Fruit fly (Drosophila melanogaster) whole organism, prepupa: Measurements from ENCODE around the gene Vm32E.
A peak's percentile ranks its signal among the peaks of the same experiment; 100 is the strongest.

Experiments
- Blimp-1 ChIP-seq: fragments of 200-800 bp; sonication (Bioruptor generic); optimal IDR thresholded peaks from 3 replicates; lab custom pipeline; 2017; ENCODE audit warnings: missing biosample characterization, missing genetic modification characterization, mild to moderate bottlenecking, moderate library complexity, missing genetic modification reagents
- CG10669 ChIP-seq: fragments of 200-800 bp; sonication (Bioruptor generic); optimal IDR thresholded peaks from 3 replicates; lab custom pipeline; 2018; ENCODE audit warnings: missing biosample characterization, mild to moderate bottlenecking, missing genetic modification characterization, moderate library complexity
- CG11294 ChIP-seq: fragments of 200-800 bp; sonication (Bioruptor generic); IDR thresholded peaks from 2 replicates; pipeline ENCODE4 v1.3.6; 2022; ENCODE audit warnings: missing biosample characterization, missing genetic modification characterization
- CG11762 ChIP-seq: fragments of 200-800 bp; sonication (Bioruptor generic); optimal IDR thresholded peaks from 3 replicates; lab custom pipeline; 2016; ENCODE audit warnings: missing biosample characterization, missing genetic modification characterization; ENCODE audit not compliant: insufficient read depth
- CG11902 ChIP-seq: fragments of 200-800 bp; sonication (Bioruptor generic); optimal IDR thresholded peaks from 3 replicates; lab custom pipeline; 2016; ENCODE audit warnings: missing biosample characterization, missing genetic modification characterization
- CG15336 ChIP-seq: fragments of 200-800 bp; sonication (Bioruptor generic); IDR thresholded peaks from 2 replicates; pipeline ENCODE4 v1.3.6; 2022; ENCODE audit warnings: missing biosample characterization, missing genetic modification characterization
- CG1621 ChIP-seq: fragments of 200-800 bp; sonication (Bioruptor generic); optimal IDR thresholded peaks from 3 replicates; lab custom pipeline; 2018; ENCODE audit warnings: missing biosample characterization, mild to moderate bottlenecking, missing genetic modification characterization
- CG16779 ChIP-seq: fragments of 200-800 bp; sonication (Bioruptor generic); optimal IDR thresholded peaks from 3 replicates; lab custom pipeline; 2017; ENCODE audit warnings: missing biosample characterization, mild to moderate bottlenecking, missing genetic modification characterization
- CG3032 ChIP-seq: fragments of 200-800 bp; optimal IDR thresholded peaks from 2 replicates; lab custom pipeline; 2019; ENCODE audit warnings: missing biosample characterization, mild to moderate bottlenecking, missing genetic modification characterization, moderate library complexity
- CG34406 ChIP-seq: fragments of 200-800 bp; sonication (Bioruptor generic); optimal IDR thresholded peaks from 3 replicates; lab custom pipeline; 2016; ENCODE audit warnings: missing biosample characterization, missing genetic modification characterization
- CG3919 ChIP-seq: fragments of 200-800 bp; sonication (Bioruptor generic); optimal IDR thresholded peaks from 3 replicates; lab custom pipeline; 2016; ENCODE audit warnings: missing biosample characterization, missing genetic modification characterization
- CG4318 ChIP-seq: fragments of 200-800 bp; sonication (Bioruptor generic); optimal IDR thresholded peaks from 3 replicates; lab custom pipeline; 2017; ENCODE audit warnings: missing biosample characterization, mild to moderate bottlenecking, missing genetic modification characterization
- CG6163 ChIP-seq: fragments of 200-800 bp; sonication (Bioruptor generic); IDR thresholded peaks from 3 replicates; pipeline ENCODE4 v1.3.6; 2022; ENCODE audit warnings: missing biosample characterization, missing genetic modification characterization
- CG6276 ChIP-seq: fragments of 200-800 bp; sonication (Bioruptor generic); optimal IDR thresholded peaks from 2 replicates; lab custom pipeline; 2017; ENCODE audit warnings: missing biosample characterization, mild to moderate bottlenecking, missing genetic modification characterization
- CG7368 ChIP-seq: fragments of 200-800 bp; sonication (Bioruptor generic); optimal IDR thresholded peaks from 3 replicates; lab custom pipeline; 2016; ENCODE audit warnings: missing biosample characterization, missing genetic modification characterization
- CG8119 ChIP-seq: fragments of 200-800 bp; sonication (Bioruptor generic); IDR thresholded peaks from 3 replicates; pipeline ENCODE4 v1.3.6; 2022; ENCODE audit warnings: missing biosample characterization, missing genetic modification characterization
- CG9139 ChIP-seq: fragments of 200-800 bp; sonication (Bioruptor generic); optimal IDR thresholded peaks from 3 replicates; lab custom pipeline; 2017; ENCODE audit warnings: missing biosample characterization, mild to moderate bottlenecking, missing genetic modification characterization
- Eip75B ChIP-seq: fragments of 200-800 bp; sonication (Bioruptor generic); optimal IDR thresholded peaks from 3 replicates; lab custom pipeline; 2016; ENCODE audit warnings: missing biosample characterization, missing genetic modification characterization
- Eip78C ChIP-seq: fragments of 200-800 bp; sonication (Bioruptor generic); peaks from one replicate; lab custom pipeline; 2016; ENCODE audit warnings: missing biosample characterization, missing genetic modification characterization
- Eip93F ChIP-seq: fragments of 200-800 bp; sonication (Bioruptor generic); optimal IDR thresholded peaks from 2 replicates; lab custom pipeline; 2016; ENCODE audit warnings: missing biosample characterization, mild to moderate bottlenecking, missing genetic modification characterization
- Ets21C ChIP-seq: fragments of 200-800 bp; sonication (Bioruptor generic); optimal IDR thresholded peaks from 3 replicates; lab custom pipeline; 2016; ENCODE audit warnings: missing biosample characterization, missing genetic modification characterization
- Ets96B ChIP-seq: fragments of 200-800 bp; optimal IDR thresholded peaks from 2 replicates; lab custom pipeline; 2019; ENCODE audit warnings: missing biosample characterization, mild to moderate bottlenecking, missing genetic modification characterization, moderate library complexity
- Gug ChIP-seq: fragments of 200-800 bp; sonication (Bioruptor generic); IDR thresholded peaks from 2 replicates; pipeline ENCODE4 v1.3.6; 2022; ENCODE audit warnings: missing biosample characterization, missing genetic modification characterization
- Hr38 ChIP-seq: sonication (Bioruptor generic); optimal IDR thresholded peaks from 2 replicates; lab custom pipeline; 2016; ENCODE audit warnings: missing biosample characterization, missing genetic modification characterization
- Hr39 ChIP-seq: fragments of 200-800 bp; sonication (Bioruptor generic); optimal IDR thresholded peaks from 2 replicates; lab custom pipeline; 2016; ENCODE audit warnings: missing biosample characterization, missing genetic modification characterization
- Lpt ChIP-seq: fragments of 200-800 bp; sonication (Bioruptor generic); optimal IDR thresholded peaks from 3 replicates; lab custom pipeline; 2016; ENCODE audit warnings: missing biosample characterization, missing genetic modification characterization
- Met ChIP-seq: fragments of 200-800 bp; sonication (Bioruptor generic); optimal IDR thresholded peaks from 3 replicates; lab custom pipeline; 2016; ENCODE audit warnings: missing biosample characterization, missing genetic modification characterization
- Smox ChIP-seq: fragments of 200-800 bp; sonication (Bioruptor generic); optimal IDR thresholded peaks from 3 replicates; lab custom pipeline; 2016; ENCODE audit warnings: missing biosample characterization, missing genetic modification characterization
- Sox102F ChIP-seq: fragments of 200-800 bp; sonication (Bioruptor generic); optimal IDR thresholded peaks from 2 replicates; lab custom pipeline; 2016; ENCODE audit warnings: missing biosample characterization, mild to moderate bottlenecking, missing genetic modification characterization
- Sox14 ChIP-seq: fragments of 200-800 bp; sonication (Bioruptor generic); optimal IDR thresholded peaks from 3 replicates; lab custom pipeline; 2016; ENCODE audit warnings: missing biosample characterization, missing genetic modification characterization
- Sox15 ChIP-seq: fragments of 200-800 bp; sonication (Bioruptor generic); optimal IDR thresholded peaks from 3 replicates; lab custom pipeline; 2016; ENCODE audit warnings: missing biosample characterization, missing genetic modification characterization
- acj6 ChIP-seq: fragments of 200-800 bp; sonication (Bioruptor generic); optimal IDR thresholded peaks from 3 replicates; lab custom pipeline; 2016; ENCODE audit warnings: missing biosample characterization, missing genetic modification characterization
- dac ChIP-seq: fragments of 200-800 bp; sonication (Bioruptor generic); optimal IDR thresholded peaks from 2 replicates; lab custom pipeline; 2017; ENCODE audit warnings: missing biosample characterization, mild to moderate bottlenecking, missing genetic modification characterization
- eg ChIP-seq: fragments of 200-800 bp; sonication (Bioruptor generic); IDR thresholded peaks from 3 replicates; pipeline ENCODE4 v1.3.6; 2022; ENCODE audit warnings: missing biosample characterization, missing genetic modification characterization
- fd59A ChIP-seq: fragments of 200-800 bp; sonication (Bioruptor generic); optimal IDR thresholded peaks from 2 replicates; lab custom pipeline; 2017; ENCODE audit warnings: missing biosample characterization, mild to moderate bottlenecking, missing genetic modification characterization, missing genetic modification reagents
- fd85E ChIP-seq: fragments of 200-800 bp; sonication (Bioruptor generic); optimal IDR thresholded peaks from 3 replicates; lab custom pipeline; 2016; ENCODE audit warnings: missing biosample characterization, missing genetic modification characterization
- lz ChIP-seq: fragments of 200-800 bp; sonication (Bioruptor generic); optimal IDR thresholded peaks from 3 replicates; lab custom pipeline; 2016; ENCODE audit warnings: missing biosample characterization, missing genetic modification characterization
- net ChIP-seq: fragments of 200-800 bp; sonication (Bioruptor generic); optimal IDR thresholded peaks from 3 replicates; lab custom pipeline; 2016; ENCODE audit warnings: missing biosample characterization, missing genetic modification characterization
- pdm3 ChIP-seq: fragments of 200-800 bp; sonication (Bioruptor generic); optimal IDR thresholded peaks from 3 replicates; lab custom pipeline; 2016; ENCODE audit warnings: missing biosample characterization, missing genetic modification characterization
- salr ChIP-seq, 2 experiments: fragments of 200-800 bp; sonication (Bioruptor generic); optimal IDR thresholded peaks; 3 replicates each; lab custom pipeline; 2016 to 2018; ENCODE audit warnings: missing biosample characterization in 2 of 2, missing genetic modification characterization in 2 of 2, mild to moderate bottlenecking in 1 of 2
- spab ChIP-seq: fragments of 200-800 bp; sonication (Bioruptor generic); optimal IDR thresholded peaks from 2 replicates; lab custom pipeline; 2017; ENCODE audit warnings: missing biosample characterization, mild to moderate bottlenecking, missing genetic modification characterization, missing genetic modification reagents
- ss ChIP-seq, 2 experiments: fragments of 200-800 bp; sonication (Bioruptor generic); optimal IDR thresholded peaks; 2 replicates in 1 of 2; 3 replicates in 1 of 2; lab custom pipeline; 2017 to 2018; ENCODE audit warnings: mild to moderate bottlenecking in 2 of 2, missing biosample characterization in 2 of 2, missing genetic modification characterization in 2 of 2, moderate library complexity in 1 of 2
- svp ChIP-seq: fragments of 200-800 bp; sonication (Bioruptor generic); peaks from one replicate; lab custom pipeline; 2016; ENCODE audit warnings: missing biosample characterization, missing genetic modification characterization
- topi ChIP-seq: fragments of 200-800 bp; sonication (Bioruptor generic); optimal IDR thresholded peaks from 3 replicates; lab custom pipeline; 2016; ENCODE audit warnings: missing biosample characterization, missing genetic modification characterization
- vri ChIP-seq: fragments of 200-800 bp; sonication (Bioruptor generic); optimal IDR thresholded peaks from 3 replicates; lab custom pipeline; 2016; ENCODE audit warnings: missing biosample characterization, mild to moderate bottlenecking, missing genetic modification characterization

Gene Vm32E

DNA sequence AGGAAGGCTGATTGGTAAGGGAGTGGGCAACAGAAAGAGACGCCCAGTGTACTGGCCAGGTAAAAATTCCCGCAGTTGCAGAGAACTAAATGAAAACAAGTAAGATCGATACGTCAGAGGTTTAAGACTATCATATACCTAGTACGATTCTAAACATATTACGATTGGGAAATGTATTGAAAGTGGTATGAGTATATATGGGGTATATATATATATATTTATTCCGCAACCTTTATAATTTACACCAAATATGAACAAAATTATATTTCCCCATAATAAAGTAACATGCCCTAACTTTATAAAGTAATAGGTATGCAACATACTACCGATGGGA is 17.6 kb upstream of the Vm32E start (continued):
- TF ChIP-seq CG8119 (GFP tag; lab: Robert Waterston, UW) = no peak
- TF ChIP-seq CG9139 (GFP tag; lab: Kevin White, UChicago) = no peak
- TF ChIP-seq Sox102F (GFP tag; lab: Kevin White, UChicago) = peak; percentile 66
- TF ChIP-seq dac (GFP tag; lab: Kevin White, UChicago) = no peak
- peak; percentile 39 for TF ChIP-seq pdm3 (GFP tag; lab: Kevin White, UChicago)
- TF ChIP-seq CG34406 (GFP tag; lab: Kevin White, UChicago) = peak; percentile 70
- TF ChIP-seq vri (GFP tag; lab: Kevin White, UChicago) = peak; percentile 39

DNA sequence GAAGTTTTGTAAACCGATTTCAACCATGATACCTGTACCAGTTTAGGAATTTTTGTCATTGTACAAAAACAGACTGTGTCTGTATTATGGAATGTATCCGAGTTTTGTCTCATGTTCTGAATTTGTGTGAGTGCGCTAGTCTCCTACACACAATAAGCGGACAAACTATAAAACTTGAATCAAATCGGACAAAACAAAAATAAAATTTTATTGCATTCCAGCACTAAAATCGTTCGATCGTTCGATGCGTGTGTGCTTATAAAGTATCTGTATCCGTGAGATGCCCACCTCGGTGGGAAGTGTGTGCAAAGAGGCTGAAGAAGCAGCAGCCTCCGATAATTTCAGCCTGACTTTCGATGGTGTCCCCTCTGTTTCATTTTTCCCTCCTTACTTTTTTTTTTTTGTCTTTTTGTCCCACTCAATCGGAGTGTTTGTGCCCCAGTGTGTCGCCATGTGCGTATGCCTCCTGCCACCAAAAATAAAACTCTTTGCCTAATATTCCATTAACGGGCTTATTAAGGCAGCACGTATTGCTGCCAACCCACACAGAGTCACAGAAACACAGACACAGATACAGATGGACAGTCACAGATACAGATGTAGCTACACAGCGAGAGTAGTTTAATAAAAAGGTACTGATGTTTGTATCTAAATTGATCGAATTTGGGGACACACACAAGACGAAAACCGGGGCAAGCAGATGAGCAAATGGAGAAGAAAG is 17.1 kb upstream of the Vm32E start:
- TF ChIP-seq Lpt (peak; percentile 1), net (GFP tag; lab: Kevin White, UChicago) (no peak), CG7368 (no peak), CG6276 (GFP tag; lab: Kevin White, UChicago) (no peak), CG8119 (GFP tag; lab: Robert Waterston, UW) (no peak), Gug (GFP tag; lab: Robert Waterston, UW) (no peak), CG10669 (GFP tag; lab: Kevin White, UChicago) (no peak), topi (GFP tag; lab: Kevin White, UChicago) (no peak), CG6163 (GFP tag; lab: Robert Waterston, UW) (no peak; the same call in 2 of the 3 replicates), CG3032 (tag; lab: Kevin White, UChicago) (no peak), ss (GFP tag; optimal IDR thresholded peaks at IDR 0.05; lab: Kevin White, UChicago) (peak in 1 of 2 experiments; percentile 1)

DNA sequence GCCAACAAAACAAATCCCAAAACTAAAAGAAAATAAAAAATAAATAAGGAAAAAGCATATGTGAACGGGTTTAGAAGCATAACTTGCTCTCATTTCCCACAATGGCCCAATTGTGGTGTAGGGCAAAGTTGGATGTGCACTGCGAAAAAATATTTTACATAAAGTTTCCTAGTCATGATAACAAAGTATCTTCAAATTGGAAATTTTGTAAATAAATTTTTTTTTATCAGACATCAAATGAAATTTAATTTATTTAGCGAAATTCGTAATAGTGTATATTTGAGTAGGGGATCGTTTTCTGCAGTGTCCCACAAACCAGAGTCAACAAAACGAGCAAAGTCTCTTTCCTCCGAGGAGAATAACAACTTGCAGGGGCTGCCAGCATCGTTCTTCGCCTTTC is 12.7 kb upstream of the Vm32E start:
- TF ChIP-seq acj6 (GFP tag; lab: Kevin White, UChicago) = peak; percentile 87
- peak; percentile 54 for TF ChIP-seq CG11902
- peak; percentile 87 for TF ChIP-seq fd59A (GFP tag; lab: Kevin White, UChicago)
- peak; percentile 71 for TF ChIP-seq vri (GFP tag; lab: Kevin White, UChicago)
- peak; percentile 83 for TF ChIP-seq CG11762 (GFP tag; lab: Kevin White, UChicago)
- TF ChIP-seq Ets21C (GFP tag; lab: Kevin White, UChicago) = peak; percentile 68
- peak; percentile 59 for TF ChIP-seq CG4318 (GFP tag; lab: Kevin White, UChicago)
- peak; percentile 62 for TF ChIP-seq CG16779 (tag; lab: Kevin White, UChicago)
- peak; percentile 91 for TF ChIP-seq CG3919 (GFP tag; lab: Kevin White, UChicago)
- TF ChIP-seq Hr38 = no peak
- peak; percentile 83 for TF ChIP-seq Sox14
- TF ChIP-seq svp (GFP tag; lab: Kevin White, UChicago) = peak; percentile 92
- peak; percentile 91 for TF ChIP-seq Eip75B
- TF ChIP-seq Ets96B (tag; lab: Kevin White, UChicago) = peak; percentile 91
- peak; percentile 81 for TF ChIP-seq lz (GFP tag; lab: Kevin White, UChicago)
- TF ChIP-seq ss (GFP tag; optimal IDR thresholded peaks at IDR 0.05; lab: Kevin White, UChicago) = peak; percentile 82 to 83
- peak; percentile 79 for TF ChIP-seq CG6276 (GFP tag; lab: Kevin White, UChicago)
- TF ChIP-seq CG3032 (tag; lab: Kevin White, UChicago) = peak; percentile 91
- peak; percentile 81 for TF ChIP-seq Sox102F (GFP tag; lab: Kevin White, UChicago)
- peak; percentile 87 for TF ChIP-seq Met (GFP tag; lab: Kevin White, UChicago)
- peak; percentile 55 for TF ChIP-seq fd85E (GFP tag; lab: Kevin White, UChicago)
- peak; percentile 52 for TF ChIP-seq dac (GFP tag; lab: Kevin White, UChicago)
- peak; percentile 56; the same call in 1 of the 2 replicates for TF ChIP-seq CG11294
- TF ChIP-seq Smox (GFP tag; lab: Kevin White, UChicago) = peak; percentile 79
- peak; percentile 88 for TF ChIP-seq CG6163 (GFP tag; lab: Robert Waterston, UW)
- TF ChIP-seq eg (GFP tag; lab: Robert Waterston, UW) = peak; percentile 84
- peak; percentile 80 for TF ChIP-seq CG15336
- peak; percentile 3 for TF ChIP-seq Blimp-1 (GFP tag; lab: Kevin White, UChicago)
- peak; percentile 60 for TF ChIP-seq Sox15
- TF ChIP-seq Eip93F (GFP tag; lab: Kevin White, UChicago) = peak; percentile 4
- peak; percentile 81 for TF ChIP-seq Hr39 (GFP tag; lab: Kevin White, UChicago)
- TF ChIP-seq CG9139 (GFP tag; lab: Kevin White, UChicago) = peak; percentile 67
- peak; percentile 87 for TF ChIP-seq spab (GFP tag; lab: Kevin White, UChicago)
- peak; percentile 74 to 83 for TF ChIP-seq salr (GFP tag; optimal IDR thresholded peaks at IDR 0.05; lab: Kevin White, UChicago)
- TF ChIP-seq Gug (GFP tag; lab: Robert Waterston, UW) = peak; percentile 66
- peak; percentile 83 for TF ChIP-seq CG34406 (GFP tag; lab: Kevin White, UChicago)
- TF ChIP-seq CG1621 (tag; lab: Kevin White, UChicago) = peak; percentile 79
- peak; percentile 97 for TF ChIP-seq Eip78C (GFP tag; lab: Kevin White, UChicago)
